Fruit fly (Drosophila melanogaster) whole organism: ENCODE measurements around the gene CG11815.

ENCODE experiments used
- CG8478 ChIP-seq: fragments of >200 bp; optimal IDR thresholded peaks from 2 replicates; lab custom pipeline; 2018; ENCODE audit warnings: inconsistent platforms
- psq ChIP-seq: fragments of >200 bp; optimal IDR thresholded peaks from 2 replicates; lab custom pipeline; 2017
- usp ChIP-seq: fragments of >200 bp; optimal IDR thresholded peaks from 2 replicates; lab custom pipeline; 2017; ENCODE audit warnings: missing biosample characterization, missing genetic modification characterization, mixed read lengths

- TF ChIP-seq CG8478 (no peak), psq (lab: Kevin White, UChicago) (no peak), usp (GFP tag; lab: Kevin White, UChicago) (no peak)
These were observed 14.4 kb upstream of the CG11815 start for dm6 chr3L:1985406-1985805.
